Worm (Caenorhabditis elegans) whole organism, L3 larva: ENCODE data around the gene catp-5.
A peak's percentile ranks its signal among the peaks of the same experiment; 100 is the strongest.

ENCODE experiments used
- R02D3.7 ChIP-seq: fragments of 150-350 bp; optimal IDR thresholded peaks from 2 replicates; lab custom pipeline; 2014; ENCODE audit warnings: missing biosample characterization, missing genetic modification characterization
- ZK546.5 ChIP-seq: sonication (generic microtip); optimal IDR thresholded peaks from 2 replicates; lab custom pipeline; 2017; ENCODE audit warnings: missing biosample characterization, missing genetic modification characterization
- aly-2 ChIP-seq: fragments of 150-350 bp; optimal IDR thresholded peaks from 2 replicates; lab custom pipeline; 2014; ENCODE audit warnings: missing biosample characterization, missing genetic modification characterization
- ama-1 ChIP-seq: fragments of 150-350 bp; optimal IDR thresholded peaks from 2 replicates; lab custom pipeline; 2018
- ceh-16 ChIP-seq: sonication (generic microtip); optimal IDR thresholded peaks from 2 replicates; lab custom pipeline; 2017; ENCODE audit warnings: missing biosample characterization, missing genetic modification characterization
- ceh-28 ChIP-seq: fragments of 150-350 bp; optimal IDR thresholded peaks from 2 replicates; lab custom pipeline; 2014; ENCODE audit warnings: missing biosample characterization, missing genetic modification reagents, missing genetic modification characterization
- ceh-82 ChIP-seq: fragments of 150-350 bp; optimal IDR thresholded peaks from 2 replicates; lab custom pipeline; 2014; ENCODE audit warnings: missing biosample characterization, missing genetic modification characterization
- ceh-9 ChIP-seq: sonication (generic microtip); optimal IDR thresholded peaks from 2 replicates; lab custom pipeline; 2018; ENCODE audit warnings: missing biosample characterization, missing genetic modification characterization
- daf-12 ChIP-seq: fragments of 150-350 bp; optimal IDR thresholded peaks from 2 replicates; lab custom pipeline; 2014; ENCODE audit warnings: missing biosample characterization, missing genetic modification reagents, missing genetic modification characterization
- egl-27 ChIP-seq: sonication (generic microtip); optimal IDR thresholded peaks from 4 replicates; lab custom pipeline; 2017; ENCODE audit warnings: missing biosample characterization, missing genetic modification reagents, missing genetic modification characterization
- egl-5 ChIP-seq: fragments of 150-350 bp; optimal IDR thresholded peaks from 2 replicates; lab custom pipeline; 2017; ENCODE audit warnings: missing biosample characterization, missing genetic modification reagents, missing genetic modification characterization, inconsistent platforms
- elt-1 ChIP-seq: fragments of 150-350 bp; optimal IDR thresholded peaks from 2 replicates; lab custom pipeline; 2014; ENCODE audit warnings: missing biosample characterization, missing genetic modification characterization
- elt-2 ChIP-seq: sonication (generic microtip); optimal IDR thresholded peaks from 2 replicates; lab custom pipeline; 2016; ENCODE audit warnings: missing genetic modification reagents, mild to moderate bottlenecking, missing genetic modification characterization, missing compliant biosample characterization
- elt-3 ChIP-seq, 3 experiments: fragments of 150-350 bp in 1 of 3; sonication (generic microtip) in 2 of 3; optimal IDR thresholded peaks; 2 replicates in 2 of 3; 4 replicates in 1 of 3; lab custom pipeline; 2014 to 2017; ENCODE audit warnings: missing biosample characterization in 3 of 3, missing genetic modification characterization in 3 of 3
- fkh-10 ChIP-seq: sonication (generic microtip); optimal IDR thresholded peaks from 2 replicates; lab custom pipeline; 2017; ENCODE audit warnings: missing biosample characterization, missing genetic modification reagents, missing genetic modification characterization
- fkh-2 ChIP-seq: fragments of 150-350 bp; optimal IDR thresholded peaks from 2 replicates; lab custom pipeline; 2014; ENCODE audit warnings: missing biosample characterization, missing genetic modification reagents, missing genetic modification characterization
- fos-1 ChIP-seq: fragments of 150-350 bp; optimal IDR thresholded peaks from 2 replicates; lab custom pipeline; 2014; ENCODE audit warnings: missing biosample characterization, missing genetic modification characterization
- hmg-11 ChIP-seq: sonication (generic microtip); optimal IDR thresholded peaks from 2 replicates; lab custom pipeline; 2016; ENCODE audit warnings: missing genetic modification characterization, missing compliant biosample characterization
- jun-1 ChIP-seq: fragments of 150-350 bp; optimal IDR thresholded peaks from 2 replicates; lab custom pipeline; 2014; ENCODE audit warnings: missing biosample characterization, missing genetic modification reagents, missing genetic modification characterization
- lin-15B ChIP-seq: fragments of 150-350 bp; optimal IDR thresholded peaks from 2 replicates; lab custom pipeline; 2014; ENCODE audit warnings: missing biosample characterization, missing genetic modification characterization
- lin-39 ChIP-seq: fragments of 150-350 bp; optimal IDR thresholded peaks from 2 replicates; lab custom pipeline; 2018; ENCODE audit warnings: missing biosample characterization, missing genetic modification reagents, missing genetic modification characterization
- lsy-12 ChIP-seq: sonication (generic microtip); optimal IDR thresholded peaks from 2 replicates; lab custom pipeline; 2016; ENCODE audit warnings: mild to moderate bottlenecking, missing genetic modification characterization, missing compliant biosample characterization
- mdl-1 ChIP-seq: fragments of 150-350 bp; optimal IDR thresholded peaks from 2 replicates; lab custom pipeline; 2014; ENCODE audit warnings: missing biosample characterization, missing genetic modification characterization
- mml-1 ChIP-seq: fragments of 150-350 bp; sonication (generic microtip); optimal IDR thresholded peaks from 3 replicates; lab custom pipeline; 2014; ENCODE audit warnings: missing biosample characterization, missing genetic modification characterization
- nhr-12 ChIP-seq: fragments of 150-350 bp; optimal IDR thresholded peaks from 2 replicates; lab custom pipeline; 2014; ENCODE audit warnings: missing biosample characterization, missing genetic modification characterization
- nhr-237 ChIP-seq: fragments of 150-350 bp; optimal IDR thresholded peaks from 2 replicates; lab custom pipeline; 2014; ENCODE audit warnings: missing biosample characterization, missing genetic modification characterization
- nhr-28 ChIP-seq: fragments of 150-350 bp; optimal IDR thresholded peaks from 2 replicates; lab custom pipeline; 2014; ENCODE audit warnings: missing biosample characterization, missing genetic modification characterization
- nhr-43 ChIP-seq: sonication (generic microtip); optimal IDR thresholded peaks from 2 replicates; lab custom pipeline; 2016; ENCODE audit warnings: mild to moderate bottlenecking, missing genetic modification characterization, missing compliant biosample characterization; ENCODE audit not compliant: poor library complexity, severe bottlenecking
- nhr-67 ChIP-seq: fragments of 150-350 bp; optimal IDR thresholded peaks from 2 replicates; lab custom pipeline; 2014; ENCODE audit warnings: missing biosample characterization, missing genetic modification characterization
- nhr-76 ChIP-seq: fragments of 150-350 bp; sonication (generic microtip); optimal IDR thresholded peaks from 5 replicates; lab custom pipeline; 2014; ENCODE audit warnings: missing biosample characterization, missing genetic modification characterization
- nhr-77 ChIP-seq: fragments of 150-350 bp; optimal IDR thresholded peaks from 2 replicates; lab custom pipeline; 2014; ENCODE audit warnings: missing biosample characterization, missing genetic modification characterization
- pha-4 ChIP-seq: fragments of 150-350 bp; optimal IDR thresholded peaks from 2 replicates; lab custom pipeline; 2014; ENCODE audit warnings: missing biosample characterization, missing genetic modification reagents, missing genetic modification characterization
- pqm-1 ChIP-seq: fragments of 150-350 bp; optimal IDR thresholded peaks from 2 replicates; lab custom pipeline; 2017; ENCODE audit warnings: missing biosample characterization, missing genetic modification characterization, inconsistent platforms
- sea-2 ChIP-seq: fragments of 150-350 bp; sonication (generic microtip); optimal IDR thresholded peaks from 4 replicates; lab custom pipeline; 2014; ENCODE audit warnings: missing biosample characterization, missing genetic modification reagents, missing genetic modification characterization
- skn-1 ChIP-seq: fragments of 150-350 bp; optimal IDR thresholded peaks from 2 replicates; lab custom pipeline; 2014; ENCODE audit warnings: missing biosample characterization, missing genetic modification characterization
- snpc-4 ChIP-seq: fragments of 150-350 bp; optimal IDR thresholded peaks from 2 replicates; lab custom pipeline; 2014; ENCODE audit warnings: missing biosample characterization, missing genetic modification characterization
- tbx-2 ChIP-seq: sonication (generic microtip); optimal IDR thresholded peaks from 2 replicates; lab custom pipeline; 2016; ENCODE audit warnings: mild to moderate bottlenecking, missing genetic modification characterization, missing compliant biosample characterization
- unc-39 ChIP-seq: sonication (generic microtip); optimal IDR thresholded peaks from 4 replicates; lab custom pipeline; 2017; ENCODE audit warnings: missing biosample characterization, missing genetic modification characterization
- unc-62 ChIP-seq: fragments of 150-350 bp; sonication (generic microtip); optimal IDR thresholded peaks from 4 replicates; lab custom pipeline; 2014; ENCODE audit warnings: missing biosample characterization, missing genetic modification reagents, missing genetic modification characterization
- zag-1 ChIP-seq: fragments of 150-350 bp; optimal IDR thresholded peaks from 2 replicates; lab custom pipeline; 2014; ENCODE audit warnings: missing biosample characterization, missing genetic modification characterization
- ztf-11 ChIP-seq: fragments of 150-350 bp; optimal IDR thresholded peaks from 2 replicates; lab custom pipeline; 2014; ENCODE audit warnings: missing biosample characterization, missing genetic modification characterization
- ztf-4 ChIP-seq: fragments of 150-350 bp; optimal IDR thresholded peaks from 2 replicates; lab custom pipeline; 2014; ENCODE audit warnings: missing biosample characterization, missing genetic modification characterization

catp-5 gene

ce11 chrX:8098813-8099360 lies at the start of gene catp-5:
catp-5 (minus strand) TSS chrX:8098863.
- peak; percentile 46 for TF ChIP-seq pqm-1 (tag; lab: Kevin White, UChicago)
- no peak for TF ChIP-seq ZK546.5 (tag; lab: Kevin White, UChicago)
- TF ChIP-seq elt-2 (tag; lab: Kevin White, UChicago) = peak; percentile 85
- TF ChIP-seq egl-5 (tag; lab: Kevin White, UChicago) = no peak
- TF ChIP-seq daf-12 = no peak

ce11 chrX:8147398-8147797 lies 48.7 kb upstream of the catp-5 start, which contains the start of gene C02B8.1:
C02B8.1 (plus strand) TSS chrX:8147698.
- TF ChIP-seq elt-2 (tag; lab: Kevin White, UChicago) (no peak), ztf-11 (tag; lab: Kevin White, UChicago) (no peak), egl-27 (tag; lab: Kevin White, UChicago) (no peak), nhr-28 (tag; lab: Kevin White, UChicago) (no peak), tbx-2 (tag; lab: Kevin White, UChicago) (no peak), fkh-10 (GFP tag; lab: Kevin White, UChicago) (no peak), ZK546.5 (tag; lab: Kevin White, UChicago) (no peak), ceh-16 (tag; lab: Kevin White, UChicago) (no peak), mml-1 (tag; lab: Kevin White, UChicago) (no peak)

- TF ChIP-seq fkh-10 (GFP tag; lab: Kevin White, UChicago) (no peak), hmg-11 (tag; lab: Kevin White, UChicago) (no peak), ztf-4 (tag; lab: Kevin White, UChicago) (no peak), aly-2 (tag; lab: Kevin White, UChicago) (no peak), nhr-12 (tag; lab: Kevin White, UChicago) (no peak), unc-39 (tag; lab: Kevin White, UChicago) (no peak), ztf-11 (tag; lab: Kevin White, UChicago) (no peak), skn-1 (no peak), nhr-43 (tag; lab: Kevin White, UChicago) (no peak), egl-27 (tag; lab: Kevin White, UChicago) (no peak), pqm-1 (tag; lab: Kevin White, UChicago) (no peak), mml-1 (tag; lab: Kevin White, UChicago) (no peak), ceh-82 (tag; lab: Kevin White, UChicago) (no peak)
- TF ChIP-seq, all 47 proteins: peak for 0
Measured at ce11 chrX:8139146-8139545, 40.5 kb upstream of the catp-5 start, which contains the start of gene C02B8.3. C02B8.3 (plus strand) TSS chrX:8139446.

- no peak for TF ChIP-seq zag-1 (tag; lab: Kevin White, UChicago)
- no peak for TF ChIP-seq lsy-12 (tag; lab: Kevin White, UChicago)
- TF ChIP-seq ceh-28 = no peak
- no peak for TF ChIP-seq fos-1
- TF ChIP-seq ztf-4 (tag; lab: Kevin White, UChicago) = no peak
- TF ChIP-seq elt-1 = no peak
- TF ChIP-seq skn-1 = no peak
- TF ChIP-seq mml-1 (tag; lab: Kevin White, UChicago) = no peak
- TF ChIP-seq daf-12 = no peak
- no peak for TF ChIP-seq ZK546.5 (tag; lab: Kevin White, UChicago)
- TF ChIP-seq egl-5 (tag; lab: Kevin White, UChicago) = no peak
- TF ChIP-seq nhr-77 = no peak
- TF ChIP-seq nhr-67 = no peak
- TF ChIP-seq nhr-237 (tag; lab: Kevin White, UChicago) = no peak
- no peak for TF ChIP-seq fkh-2 (tag; lab: Kevin White, UChicago)
- TF ChIP-seq elt-3 (tag; optimal IDR thresholded peaks at IDR 0.05; lab: Kevin White, UChicago) = no peak
- TF ChIP-seq elt-2 (tag; lab: Kevin White, UChicago) = no peak
- TF ChIP-seq nhr-76 (tag; lab: Kevin White, UChicago) = no peak
- no peak for TF ChIP-seq ama-1
- TF ChIP-seq nhr-43 (tag; lab: Kevin White, UChicago) = no peak
Measured at ce11 chrX:8137779-8138178, 39.1 kb upstream of the catp-5 start, which contains the start of gene C02B8.7. C02B8.7 (minus strand) TSS chrX:8137879.

ce11 chrX:8136276-8136891 lies 37.7 kb upstream of the catp-5 start, which contains the start of gene C02B8.6:
C02B8.6 (minus strand) TSS chrX:8136326.
- TF ChIP-seq mml-1 (tag; lab: Kevin White, UChicago) (no peak), ceh-28 (peak; percentile 73), daf-12 (no peak), nhr-76 (tag; lab: Kevin White, UChicago) (no peak), egl-27 (tag; lab: Kevin White, UChicago) (no peak), hmg-11 (tag; lab: Kevin White, UChicago) (peak; percentile 53), pqm-1 (tag; lab: Kevin White, UChicago) (peak; percentile 64), snpc-4 (tag; lab: Kevin White, UChicago) (peak; percentile 12), lin-15B (tag; lab: Kevin White, UChicago) (peak; percentile 14), sea-2 (GFP tag; lab: Kevin White, UChicago) (no peak), R02D3.7 (tag; lab: Kevin White, UChicago) (no peak), elt-2 (tag; lab: Kevin White, UChicago) (peak; percentile 70), mdl-1 (tag; lab: Kevin White, UChicago) (no peak), unc-62 (GFP tag; lab: Kevin White, UChicago) (no peak), jun-1 (no peak), ceh-9 (tag; lab: Kevin White, UChicago) (no peak), ztf-4 (tag; lab: Kevin White, UChicago) (no peak), pha-4 (tag; lab: Kevin White, UChicago) (peak; percentile 85), nhr-28 (tag; lab: Kevin White, UChicago) (no peak), lin-39 (tag; lab: Kevin White, UChicago) (peak; percentile 60), skn-1 (peak; percentile 19)
